Fruit fly (Drosophila melanogaster): ENCODE measurements around the gene CG11417.

The CG11417 gene

DNA sequence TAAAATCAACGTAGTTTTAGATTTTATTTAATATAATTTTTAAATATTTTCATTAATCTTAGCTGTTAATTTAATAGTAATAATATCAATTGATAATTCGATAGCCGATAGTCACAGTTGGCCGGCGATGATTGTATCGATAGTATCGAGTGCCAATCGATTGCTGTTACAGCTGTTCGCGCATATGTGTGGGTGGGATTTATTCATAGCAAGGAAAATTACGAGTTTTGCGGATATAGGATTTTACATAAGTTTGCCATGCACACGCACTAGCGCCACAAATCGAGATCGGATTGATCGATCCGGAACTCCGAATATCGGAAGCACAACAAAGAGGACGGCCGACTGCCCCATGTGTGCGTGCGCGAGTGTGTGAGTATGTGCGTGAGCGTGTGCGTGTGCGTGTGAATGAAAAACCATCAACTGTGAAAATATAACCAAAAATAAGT, 11.8 kb upstream of the CG11417 start, which contains the start of gene Naa30A (continued):
- TF ChIP-seq Hey (tag; optimal IDR thresholded peaks at IDR 0.05) (no peak), row (GFP tag; IDR thresholded peaks at IDR 0.05) (peak; percentile 52; the same call in 2 of the 3 replicates), Ssrp (tag; optimal IDR thresholded peaks at IDR 0.05) (no peak), Tbp (GFP tag; optimal IDR thresholded peaks at IDR 0.05) (no peak), CG1602 (GFP tag; optimal IDR thresholded peaks at IDR 0.05) (no peak), cad (GFP tag; optimal IDR thresholded peaks at IDR 0.05) (no peak), ase (GFP tag; IDR thresholded peaks at IDR 0.05) (no peak), mld (GFP tag; IDR thresholded peaks at IDR 0.05; ENCODE audit: partially characterized antibody) (peak; percentile 97), tio (GFP tag; optimal IDR thresholded peaks at IDR 0.05) (no peak), CoRest (tag; optimal IDR thresholded peaks at IDR 0.05) (peak; percentile 11), ATbp (GFP tag; optimal IDR thresholded peaks at IDR 0.05) (no peak), Oaz (GFP tag; IDR thresholded peaks at IDR 0.05) (no peak), NC2α (GFP tag; optimal IDR thresholded peaks at IDR 0.05) (no peak), ftz-f1 (GFP tag; optimal IDR thresholded peaks at IDR 0.05) (no peak), CG3065 (GFP tag; optimal IDR thresholded peaks at IDR 0.05) (no peak), CG8388 (GFP tag; optimal IDR thresholded peaks at IDR 0.05) (no peak), CG16863 (GFP tag; optimal IDR thresholded peaks at IDR 0.05) (no peak), CG11085 (GFP tag; IDR thresholded peaks at IDR 0.05) (no peak), CG11093 (GFP tag; IDR thresholded peaks at IDR 0.05) (no peak), CG10274 (GFP tag; optimal IDR thresholded peaks at IDR 0.05) (no peak), seq (GFP tag; IDR thresholded peaks at IDR 0.05) (no peak), da (GFP tag; optimal IDR thresholded peaks at IDR 0.05) (no peak), tup (GFP tag; optimal IDR thresholded peaks at IDR 0.05) (no peak), CG13624 (GFP tag; optimal IDR thresholded peaks at IDR 0.05) (no peak), grn (GFP tag; optimal IDR thresholded peaks at IDR 0.05) (no peak), pho (GFP tag; optimal IDR thresholded peaks at IDR 0.05) (no peak), CG17568 (GFP tag; optimal IDR thresholded peaks at IDR 0.05) (no peak), MESR4 (GFP tag; optimal IDR thresholded peaks at IDR 0.05) (peak; percentile 96), run (tag; optimal IDR thresholded peaks at IDR 0.05) (no peak), tx (GFP tag; optimal IDR thresholded peaks at IDR 0.05) (no peak), CG10321 (GFP tag; IDR thresholded peaks at IDR 0.05) (no peak), CG15011 (GFP tag; optimal IDR thresholded peaks at IDR 0.05) (no peak), Kr (GFP tag; optimal IDR thresholded peaks at IDR 0.05) (no peak), CG31365 (tag; optimal IDR thresholded peaks at IDR 0.05) (no peak), CG4707 (GFP tag; optimal IDR thresholded peaks at IDR 0.05) (no peak), sob (GFP tag; IDR thresholded peaks at IDR 0.05) (no peak), CG9876 (GFP tag; optimal IDR thresholded peaks at IDR 0.05) (no peak), CG13287 (GFP tag; IDR thresholded peaks at IDR 0.05; ENCODE audit: partially characterized antibody) (peak; percentile 96), CG12219 (GFP tag; optimal IDR thresholded peaks at IDR 0.05) (no peak), nom (GFP tag; optimal IDR thresholded peaks at IDR 0.05) (no peak), Sox102F (GFP tag; optimal IDR thresholded peaks at IDR 0.05) (no peak), jigr1 (GFP tag; IDR thresholded peaks at IDR 0.05) (no peak), bowl (GFP tag; IDR thresholded peaks at IDR 0.05) (no peak), CG31441 (GFP tag; IDR thresholded peaks at IDR 0.05) (0 out of 2 replicates have a peak, but pooled peaks have one; percentile 34), knrl (GFP tag; IDR thresholded peaks at IDR 0.05; ENCODE audit: partially characterized antibody) (peak; percentile 94), Ada2b (GFP tag; IDR thresholded peaks at IDR 0.05) (no peak), bcd (GFP tag; optimal IDR thresholded peaks at IDR 0.05) (peak; percentile 11), amos (GFP tag; IDR thresholded peaks at IDR 0.05; ENCODE audit: partially characterized antibody) (peak; percentile 97), HHEX (GFP tag; optimal IDR thresholded peaks at IDR 0.05) (no peak), E2f2 (GFP tag; IDR thresholded peaks at IDR 0.05) (peak; percentile 49), CG6654 (GFP tag; optimal IDR thresholded peaks at IDR 0.05) (no peak), zf30C (GFP tag; optimal IDR thresholded peaks at IDR 0.05) (no peak)
